Worm (Caenorhabditis elegans) whole organism, young adult: ENCODE data around the gene nse-4.

Experiments used
- D2030.7 ChIP-seq: fragments of 200-800 bp; sonication (Bioruptor generic); IDR thresholded peaks from 2 replicates; pipeline ENCODE4 v1.3.6; 2022; ENCODE audit warnings: missing genetic modification reagents, missing genetic modification characterization, missing compliant biosample characterization
- F49E8.2 ChIP-seq: sonication (generic microtip); optimal IDR thresholded peaks from 3 replicates; lab custom pipeline; 2017; ENCODE audit warnings: missing genetic modification characterization, mild to moderate bottlenecking, missing compliant biosample characterization, antibody characterized with exemption, moderate library complexity; ENCODE audit not compliant: insufficient read depth
- F52B5.7 ChIP-seq: sonication (generic microtip); optimal IDR thresholded peaks from 2 replicates; lab custom pipeline; 2016; ENCODE audit warnings: mild to moderate bottlenecking, missing genetic modification characterization, missing compliant biosample characterization
- Y53F4B.3 ChIP-seq: fragments of 200-800 bp; sonication (Bioruptor generic); IDR thresholded peaks from 2 replicates; pipeline ENCODE4 v1.3.6; 2022; ENCODE audit warnings: missing genetic modification reagents, missing genetic modification characterization, missing compliant biosample characterization
- Y95B8A.8 ChIP-seq: fragments of 200-800 bp; sonication (Bioruptor generic); IDR thresholded peaks from 2 replicates; pipeline ENCODE4 v1.3.6; 2022; ENCODE audit warnings: missing genetic modification reagents, missing genetic modification characterization, missing compliant biosample characterization
- dpl-1 ChIP-seq: fragments of 150-350 bp; optimal IDR thresholded peaks from 2 replicates; lab custom pipeline; 2014; ENCODE audit warnings: missing biosample characterization, missing genetic modification reagents, missing genetic modification characterization
- hrde-1 ChIP-seq: sonication (generic microtip); optimal IDR thresholded peaks from 2 replicates; lab custom pipeline; 2016; ENCODE audit warnings: missing genetic modification characterization, mild to moderate bottlenecking, missing compliant biosample characterization, moderate library complexity, missing genotype, missing genetic modification reagents, borderline replicate concordance
- lin-26 ChIP-seq: fragments of 200-800 bp; sonication (Bioruptor generic); IDR thresholded peaks from 2 replicates; pipeline ENCODE4 v1.3.6; 2022; ENCODE audit warnings: missing genetic modification reagents, missing genetic modification characterization, missing compliant biosample characterization
- madf-10 ChIP-seq: sonication (generic microtip); optimal IDR thresholded peaks from 2 replicates; lab custom pipeline; 2016; ENCODE audit warnings: mild to moderate bottlenecking, missing genetic modification characterization, missing compliant biosample characterization
- mcd-1 ChIP-seq: fragments of 200-800 bp; sonication (Bioruptor generic); IDR thresholded peaks from 2 replicates; pipeline ENCODE4 v1.3.6; 2022; ENCODE audit warnings: missing genetic modification reagents, missing genetic modification characterization, missing compliant biosample characterization
- nfya-2 ChIP-seq: fragments of 200-800 bp; sonication (Bioruptor generic); IDR thresholded peaks from 2 replicates; pipeline ENCODE4 v1.3.6; 2022; ENCODE audit warnings: missing genetic modification reagents, missing genetic modification characterization, missing compliant biosample characterization
- nhr-120 ChIP-seq: fragments of 200-800 bp; sonication (Bioruptor generic); IDR thresholded peaks from 2 replicates; pipeline ENCODE4 v1.3.6; 2022; ENCODE audit warnings: missing genetic modification characterization, missing compliant biosample characterization
- unc-130 ChIP-seq: sonication (generic microtip); optimal IDR thresholded peaks from 2 replicates; lab custom pipeline; 2016; ENCODE audit warnings: missing genetic modification reagents, missing genetic modification characterization, missing compliant biosample characterization
- unc-62 ChIP-seq: fragments of 150-350 bp; optimal IDR thresholded peaks from 2 replicates; lab custom pipeline; 2014; ENCODE audit warnings: missing biosample characterization, missing genetic modification reagents, missing genetic modification characterization

DNA sequence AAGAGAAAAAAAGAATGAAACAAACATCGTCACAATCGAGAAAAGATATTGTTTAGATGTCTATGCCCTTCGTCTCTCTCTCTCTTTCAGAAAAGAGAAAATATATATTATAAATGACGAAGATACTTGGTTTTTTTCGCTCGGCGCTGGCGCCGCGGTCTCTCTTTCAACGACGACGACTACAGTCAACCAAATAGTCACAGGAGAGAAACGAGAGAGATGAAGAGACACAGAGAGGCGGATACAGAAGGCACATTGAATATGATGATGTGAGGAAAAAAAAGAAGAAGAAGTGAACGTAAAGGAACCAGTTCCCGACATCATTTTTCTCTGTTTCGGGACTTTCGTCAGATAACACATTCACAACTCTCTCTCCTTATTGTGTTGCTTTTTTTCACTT, 10.8 kb downstream of the nse-4 start:
- no peak for TF ChIP-seq nfya-2 (GFP tag; lab: Robert Waterston, UW)
- no peak for TF ChIP-seq F49E8.2
- TF ChIP-seq madf-10 (tag; lab: Kevin White, UChicago) = no peak
- TF ChIP-seq Y95B8A.8 = no peak
- no peak for TF ChIP-seq D2030.7 (GFP tag; lab: Robert Waterston, UW)
- TF ChIP-seq lin-26 (GFP tag; lab: Robert Waterston, UW) = no peak
- TF ChIP-seq F52B5.7 (tag; lab: Kevin White, UChicago) = no peak
- TF ChIP-seq nhr-120 (GFP tag; lab: Robert Waterston, UW) = no peak
- no peak for TF ChIP-seq dpl-1 (GFP tag; lab: Kevin White, UChicago)
- no peak for TF ChIP-seq unc-130 (GFP tag; lab: Kevin White, UChicago)
- TF ChIP-seq mcd-1 (GFP tag; lab: Robert Waterston, UW) = no peak
- no peak for TF ChIP-seq hrde-1
- no peak for TF ChIP-seq unc-62 (GFP tag; lab: Kevin White, UChicago)
- TF ChIP-seq Y53F4B.3 (GFP tag; lab: Robert Waterston, UW) = no peak
